Fruit fly (Drosophila melanogaster) whole organism, embryonic: ENCODE measurements around the gene CG8119.

Experiments used
- Antp ChIP-seq: fragments of 200-800 bp; sonication (Bioruptor generic); optimal IDR thresholded peaks from 3 replicates; lab custom pipeline; 2016; ENCODE audit warnings: missing biosample characterization, missing genetic modification characterization
- Atf3 ChIP-seq: fragments of 200-800 bp; sonication (Bioruptor generic); optimal IDR thresholded peaks from 3 replicates; lab custom pipeline; 2016; ENCODE audit warnings: missing biosample characterization, missing genetic modification characterization
- Bgb ChIP-seq: fragments of 200-800 bp; sonication (Bioruptor generic); IDR thresholded peaks from 2 replicates; pipeline ENCODE4 v1.3.6; 2022; ENCODE audit warnings: missing biosample characterization, missing genetic modification characterization; ENCODE audit not compliant: partially characterized antibody
- CG10274 ChIP-seq: fragments of 200-800 bp; sonication (Bioruptor generic); optimal IDR thresholded peaks from 3 replicates; lab custom pipeline; 2017; ENCODE audit warnings: missing biosample characterization, mild to moderate bottlenecking, missing genetic modification characterization
- CG10431 ChIP-seq: fragments of 200-800 bp; sonication (Bioruptor generic); optimal IDR thresholded peaks from 3 replicates; lab custom pipeline; 2018; ENCODE audit warnings: missing biosample characterization, mild to moderate bottlenecking, missing genetic modification characterization
- CG11560 ChIP-seq: fragments of 200-800 bp; sonication (Bioruptor generic); IDR thresholded peaks from 3 replicates; pipeline ENCODE4 v1.3.6; 2022; ENCODE audit warnings: missing biosample characterization, missing genetic modification characterization
- CG11723 ChIP-seq: fragments of 200-800 bp; sonication (Bioruptor generic); optimal IDR thresholded peaks from 2 replicates; lab custom pipeline; 2017; ENCODE audit warnings: missing biosample characterization, mild to moderate bottlenecking, missing genetic modification characterization
- CG13287 ChIP-seq: fragments of 200-800 bp; sonication (Bioruptor generic); IDR thresholded peaks from 2 replicates; pipeline ENCODE4 v1.3.6; 2022; ENCODE audit warnings: missing biosample characterization, missing genetic modification characterization; ENCODE audit not compliant: partially characterized antibody
- CG14441 ChIP-seq: fragments of 200-800 bp; sonication (Bioruptor generic); IDR thresholded peaks from 2 replicates; pipeline ENCODE4 v1.3.6; 2022; ENCODE audit warnings: missing biosample characterization, missing genetic modification characterization
- CG14667 ChIP-seq: fragments of 200-800 bp; sonication (Bioruptor generic); IDR thresholded peaks from 2 replicates; pipeline ENCODE4 v1.3.6; 2022; ENCODE audit warnings: missing biosample characterization, missing genetic modification characterization
- CG14965 ChIP-seq: fragments of 200-800 bp; sonication (Bioruptor generic); optimal IDR thresholded peaks from 2 replicates; lab custom pipeline; 2016; ENCODE audit warnings: missing biosample characterization, missing genetic modification characterization, borderline replicate concordance
- CG1603 ChIP-seq: fragments of 200-800 bp; sonication (Bioruptor generic); optimal IDR thresholded peaks from 2 replicates; lab custom pipeline; 2019; ENCODE audit warnings: missing biosample characterization, mild to moderate bottlenecking, missing genetic modification characterization, moderate library complexity
- CG2712 ChIP-seq: fragments of 200-800 bp; optimal IDR thresholded peaks from 3 replicates; lab custom pipeline; 2019; ENCODE audit warnings: missing biosample characterization, mild to moderate bottlenecking, missing genetic modification characterization, moderate library complexity
- CG2875 ChIP-seq: fragments of 200-800 bp; sonication (Bioruptor generic); optimal IDR thresholded peaks from 2 replicates; lab custom pipeline; 2017; ENCODE audit warnings: missing biosample characterization, mild to moderate bottlenecking, missing genetic modification characterization, missing genetic modification reagents
- CG30020 ChIP-seq: fragments of 200-800 bp; optimal IDR thresholded peaks from 2 replicates; lab custom pipeline; 2019; ENCODE audit warnings: missing biosample characterization, mild to moderate bottlenecking, missing genetic modification characterization, moderate library complexity
- CG30431 ChIP-seq: fragments of 200-800 bp; sonication (Bioruptor generic); optimal IDR thresholded peaks from 2 replicates; lab custom pipeline; 2017; ENCODE audit warnings: missing biosample characterization, missing genetic modification characterization
- CG42726 ChIP-seq: fragments of 200-800 bp; sonication (Bioruptor generic); IDR thresholded peaks from 2 replicates; pipeline ENCODE4 v1.3.6; 2022; ENCODE audit warnings: missing biosample characterization, missing genetic modification characterization; ENCODE audit not compliant: partially characterized antibody
- CG4360 ChIP-seq: fragments of 200-800 bp; sonication (Bioruptor generic); IDR thresholded peaks from 2 replicates; pipeline ENCODE4 v1.3.6; 2022; ENCODE audit warnings: missing biosample characterization, missing genetic modification characterization
- CG5180 ChIP-seq: fragments of 200-800 bp; sonication (Bioruptor generic); optimal IDR thresholded peaks from 3 replicates; lab custom pipeline; 2017; ENCODE audit warnings: missing biosample characterization, missing genetic modification characterization, mild to moderate bottlenecking, moderate library complexity, missing genetic modification reagents
- CG6854 ChIP-seq: fragments of 200-800 bp; sonication (Bioruptor generic); optimal IDR thresholded peaks from 3 replicates; lab custom pipeline; 2017; ENCODE audit warnings: missing biosample characterization, mild to moderate bottlenecking, missing genetic modification characterization
- CG7556 ChIP-seq: fragments of 200-800 bp; sonication (Bioruptor generic); optimal IDR thresholded peaks from 2 replicates; lab custom pipeline; 2017; ENCODE audit warnings: missing biosample characterization, mild to moderate bottlenecking, missing genetic modification characterization
- CG8281 ChIP-seq: fragments of 200-800 bp; sonication (Bioruptor generic); optimal IDR thresholded peaks from 2 replicates; lab custom pipeline; 2018; ENCODE audit warnings: missing biosample characterization, mild to moderate bottlenecking, missing genetic modification characterization, moderate library complexity
- CG8765 ChIP-seq: fragments of 200-800 bp; sonication (Bioruptor generic); IDR thresholded peaks from 2 replicates; pipeline ENCODE4 v1.3.6; 2022; ENCODE audit warnings: missing biosample characterization, missing genetic modification characterization
- CG9437 ChIP-seq: fragments of 200-800 bp; sonication (Bioruptor generic); optimal IDR thresholded peaks from 2 replicates; lab custom pipeline; 2018; ENCODE audit warnings: missing biosample characterization, mild to moderate bottlenecking, missing genetic modification characterization
- Doc3 ChIP-seq: fragments of 200-800 bp; sonication (Bioruptor generic); IDR thresholded peaks from 3 replicates; pipeline ENCODE4 v1.3.6; 2022; ENCODE audit warnings: missing biosample characterization, missing genetic modification characterization; ENCODE audit not compliant: partially characterized antibody
- Elba2 ChIP-seq: fragments of 200-800 bp; sonication (Bioruptor generic); optimal IDR thresholded peaks from 3 replicates; lab custom pipeline; 2016; ENCODE audit warnings: missing biosample characterization, missing genetic modification characterization
- Ets65A ChIP-seq: fragments of 200-800 bp; sonication (Bioruptor generic); peaks from one replicate; lab custom pipeline; 2016; ENCODE audit warnings: missing biosample characterization, missing genetic modification characterization
- Fer3 ChIP-seq: fragments of 200-800 bp; sonication (Bioruptor generic); optimal IDR thresholded peaks from 2 replicates; lab custom pipeline; 2018; ENCODE audit warnings: missing biosample characterization, mild to moderate bottlenecking, missing genetic modification characterization, moderate library complexity
- Gsc ChIP-seq: fragments of 200-800 bp; sonication (Bioruptor generic); IDR thresholded peaks from 2 replicates; pipeline ENCODE4 v1.3.6; 2022; ENCODE audit warnings: missing biosample characterization, missing genetic modification characterization
- HHEX ChIP-seq: fragments of 200-800 bp; sonication (Bioruptor generic); optimal IDR thresholded peaks from 3 replicates; lab custom pipeline; 2017; ENCODE audit warnings: missing biosample characterization, mild to moderate bottlenecking, missing genetic modification characterization, missing genetic modification reagents
- HLH3B ChIP-seq: fragments of 200-800 bp; sonication (Bioruptor generic); IDR thresholded peaks from 2 replicates; pipeline ENCODE4 v1.3.6; 2022; ENCODE audit warnings: missing biosample characterization, missing genetic modification characterization
- Hr39 ChIP-seq: fragments of >200 bp; optimal IDR thresholded peaks from 2 replicates; lab custom pipeline; 2017
- Myb ChIP-seq: fragments of 200-800 bp; sonication (Bioruptor generic); optimal IDR thresholded peaks from 2 replicates; lab custom pipeline; 2016; ENCODE audit warnings: missing biosample characterization, missing genetic modification characterization
- NC2β ChIP-seq: fragments of 200-800 bp; sonication (Bioruptor generic); optimal IDR thresholded peaks from 2 replicates; lab custom pipeline; 2016; ENCODE audit warnings: missing biosample characterization, missing genetic modification characterization
- Opbp ChIP-seq: fragments of 200-800 bp; sonication (Bioruptor generic); IDR thresholded peaks from 3 replicates; pipeline ENCODE4 v1.3.6; 2022; ENCODE audit warnings: missing biosample characterization, missing genetic modification characterization; ENCODE audit not compliant: partially characterized antibody
- Optix ChIP-seq: fragments of 200-800 bp; sonication (Bioruptor generic); IDR thresholded peaks from 3 replicates; pipeline ENCODE4 v1.3.6; 2022; ENCODE audit warnings: missing biosample characterization, missing genetic modification characterization
- dan ChIP-seq: fragments of 200-800 bp; sonication (Bioruptor generic); IDR thresholded peaks from 2 replicates; pipeline ENCODE4 v1.3.6; 2022; ENCODE audit warnings: missing biosample characterization, missing genetic modification characterization
- dpn ChIP-seq, 2 experiments: fragments of 200-800 bp; sonication (Bioruptor generic); optimal IDR thresholded peaks; 3 replicates each; lab custom pipeline; 2016; ENCODE audit warnings: missing biosample characterization in 2 of 2, missing genetic modification characterization in 2 of 2
- dysf ChIP-seq: fragments of 200-800 bp; sonication (Bioruptor generic); IDR thresholded peaks from 3 replicates; pipeline ENCODE4 v1.3.6; 2022; ENCODE audit warnings: missing biosample characterization, missing genetic modification characterization
- eyg ChIP-seq: fragments of 200-800 bp; sonication (Bioruptor generic); optimal IDR thresholded peaks from 3 replicates; lab custom pipeline; 2016; ENCODE audit warnings: missing biosample characterization, missing genetic modification characterization
- gce ChIP-seq: fragments of 200-800 bp; sonication (Bioruptor generic); IDR thresholded peaks from 3 replicates; pipeline ENCODE4 v1.3.6; 2022; ENCODE audit warnings: missing biosample characterization, missing genetic modification characterization
- jumu ChIP-seq: fragments of 200-800 bp; sonication (Bioruptor generic); optimal IDR thresholded peaks from 3 replicates; lab custom pipeline; 2016; ENCODE audit warnings: missing biosample characterization, missing genetic modification characterization
- lbe ChIP-seq: fragments of 200-800 bp; sonication (Bioruptor generic); optimal IDR thresholded peaks from 2 replicates; lab custom pipeline; 2016; ENCODE audit warnings: missing biosample characterization, mild to moderate bottlenecking, missing genetic modification characterization
- onecut ChIP-seq: fragments of 200-800 bp; sonication (Bioruptor generic); IDR thresholded peaks from 2 replicates; pipeline ENCODE4 v1.3.6; 2022; ENCODE audit warnings: missing biosample characterization, missing genetic modification characterization
- pho ChIP-seq: fragments of 200-800 bp; sonication (Bioruptor generic); optimal IDR thresholded peaks from 2 replicates; lab custom pipeline; 2016; ENCODE audit warnings: missing biosample characterization, missing genetic modification characterization
- row ChIP-seq: fragments of 200-800 bp; sonication (Bioruptor generic); IDR thresholded peaks from 3 replicates; pipeline ENCODE4 v1.3.6; 2022; ENCODE audit warnings: missing biosample characterization, missing genetic modification characterization
- sens ChIP-seq: fragments of 200-800 bp; sonication (Bioruptor generic); peaks from one replicate; lab custom pipeline; 2016; ENCODE audit warnings: missing biosample characterization, missing genetic modification characterization
- slbo ChIP-seq: fragments of 200-800 bp; sonication (Bioruptor generic); IDR thresholded peaks from 2 replicates; pipeline ENCODE4 v1.3.6; 2022; ENCODE audit warnings: missing biosample characterization, missing genetic modification characterization
- stwl ChIP-seq: fragments of 200-800 bp; sonication (Bioruptor generic); optimal IDR thresholded peaks from 3 replicates; lab custom pipeline; 2018; ENCODE audit warnings: missing biosample characterization, mild to moderate bottlenecking, missing genetic modification characterization, moderate library complexity
- tgo ChIP-seq: fragments of 200-800 bp; sonication (Bioruptor generic); IDR thresholded peaks from 3 replicates; pipeline ENCODE4 v1.3.6; 2022; ENCODE audit warnings: missing biosample characterization, missing genetic modification characterization
- zen ChIP-seq: fragments of 200-800 bp; sonication (Bioruptor generic); optimal IDR thresholded peaks from 3 replicates; lab custom pipeline; 2018; ENCODE audit warnings: missing biosample characterization, mild to moderate bottlenecking, missing genetic modification characterization, moderate library complexity

Gene CG8119

dm6 chrX:15671026-15671563, 8.7 kb downstream of the CG8119 start, which contains the start of gene CG15646 (continued):
- TF ChIP-seq dpn (GFP tag; optimal IDR thresholded peaks at IDR 0.05; lab: Kevin White, UChicago) (peak in 1 of 2 experiments; percentile 46), CG9437 (GFP tag; lab: Kevin White, UChicago) (peak; percentile 53), CG30431 (GFP tag; lab: Kevin White, UChicago) (peak; percentile 25), CG6854 (GFP tag; lab: Kevin White, UChicago) (no peak), onecut (GFP tag; lab: Robert Waterston, UW) (no peak; the same call in none of the 2 replicates), CG14667 (peak; percentile 28; the same call in 1 of the 2 replicates), Gsc (GFP tag; lab: Robert Waterston, UW) (no peak), Atf3 (GFP tag; lab: Kevin White, UChicago) (no peak), HHEX (peak; percentile 33), CG8765 (GFP tag; lab: Robert Waterston, UW) (peak; percentile 68; the same call in 1 of the 2 replicates), dan (GFP tag; lab: Robert Waterston, UW) (peak; percentile 54; the same call in 1 of the 2 replicates), jumu (GFP tag; lab: Kevin White, UChicago) (no peak), CG5180 (peak; percentile 32), CG7556 (GFP tag; lab: Kevin White, UChicago) (peak; percentile 82), tgo (GFP tag; lab: Robert Waterston, UW) (peak; percentile 54; the same call in 2 of the 3 replicates), CG10431 (GFP tag; lab: Kevin White, UChicago) (peak; percentile 10), slbo (GFP tag; lab: Robert Waterston, UW) (no peak), lbe (GFP tag; lab: Kevin White, UChicago) (peak; percentile 25), Bgb (peak; percentile 39; the same call in 1 of the 2 replicates), sens (GFP tag; lab: Kevin White, UChicago) (peak; percentile 93), Optix (no peak), Fer3 (tag; lab: Kevin White, UChicago) (peak; percentile 42), CG2712 (peak; percentile 95), dysf (GFP tag; lab: Robert Waterston, UW) (peak; percentile 63; the same call in 2 of the 3 replicates), Elba2 (peak; percentile 21), CG14441 (no peak), row (GFP tag; lab: Robert Waterston, UW) (peak; percentile 74), gce (GFP tag; lab: Robert Waterston, UW) (no peak), Doc3 (GFP tag; lab: Robert Waterston, UW) (no peak), Opbp (GFP tag; lab: Robert Waterston, UW) (peak; percentile 67; the same call in 2 of the 3 replicates), stwl (tag; lab: Kevin White, UChicago) (peak; percentile 31), HLH3B (GFP tag; lab: Robert Waterston, UW) (0 out of 2 replicates have a peak, but pooled peaks have one; percentile 26), CG10274 (GFP tag; lab: Kevin White, UChicago) (no peak), Myb (no peak), CG30020 (peak; percentile 47), CG8281 (tag; lab: Kevin White, UChicago) (peak; percentile 21), CG11560 (tag; lab: Robert Waterston, UW) (no peak), CG11723 (GFP tag; lab: Kevin White, UChicago) (peak; percentile 39), pho (no peak), Antp (GFP tag; lab: Kevin White, UChicago) (no peak), Hr39 (lab: Kevin White, UChicago) (no peak), CG4360 (no peak), CG42726 (no peak), Ets65A (GFP tag; lab: Kevin White, UChicago) (no peak), zen (peak; percentile 91), CG13287 (no peak), eyg (GFP tag; lab: Kevin White, UChicago) (no peak), CG14965 (GFP tag; lab: Kevin White, UChicago) (no peak), NC2β (no peak), CG1603 (tag; lab: Kevin White, UChicago) (peak; percentile 63), CG2875 (peak; percentile 57)
